Fruit fly (Drosophila melanogaster) whole organism, pupa: ENCODE results near the gene TyrRS.

Experiments
- CG10348 ChIP-seq: fragments of 200-800 bp; sonication (Bioruptor generic); IDR thresholded peaks from 2 replicates; pipeline ENCODE4 v1.3.6; 2022; ENCODE audit warnings: missing biosample characterization, missing genetic modification characterization
- CG12605 ChIP-seq: fragments of 200-800 bp; sonication (Bioruptor generic); IDR thresholded peaks from 2 replicates; pipeline ENCODE4 v1.3.6; 2022; ENCODE audit warnings: missing biosample characterization, missing genetic modification characterization
- CG13204 ChIP-seq: fragments of 200-800 bp; sonication (Bioruptor generic); optimal IDR thresholded peaks from 2 replicates; lab custom pipeline; 2018; ENCODE audit warnings: missing biosample characterization, mild to moderate bottlenecking, missing genetic modification characterization, moderate library complexity
- CG14655 ChIP-seq: fragments of 200-800 bp; sonication (Bioruptor generic); optimal IDR thresholded peaks from 3 replicates; lab custom pipeline; 2017; ENCODE audit warnings: mild to moderate bottlenecking, missing biosample characterization, missing genetic modification reagents, missing genetic modification characterization
- CG15710 ChIP-seq: fragments of 200-800 bp; sonication (Bioruptor generic); optimal IDR thresholded peaks from 2 replicates; lab custom pipeline; 2018; ENCODE audit warnings: missing biosample characterization, mild to moderate bottlenecking, missing genetic modification characterization, moderate library complexity
- CG17806 ChIP-seq: fragments of 200-800 bp; sonication (Bioruptor generic); optimal IDR thresholded peaks from 2 replicates; lab custom pipeline; 2018; ENCODE audit warnings: missing biosample characterization, mild to moderate bottlenecking, missing genetic modification characterization, moderate library complexity
- CG32121 ChIP-seq: fragments of 200-800 bp; sonication (Bioruptor generic); IDR thresholded peaks from 2 replicates; pipeline ENCODE4 v1.3.6; 2022; ENCODE audit warnings: missing biosample characterization, missing genetic modification characterization
- CG34367 ChIP-seq: fragments of 200-800 bp; sonication (Bioruptor generic); optimal IDR thresholded peaks from 2 replicates; lab custom pipeline; 2018; ENCODE audit warnings: missing biosample characterization, mild to moderate bottlenecking, missing genetic modification characterization
- CG4496 ChIP-seq: fragments of 200-800 bp; sonication (Bioruptor generic); IDR thresholded peaks from 3 replicates; pipeline ENCODE4 v1.3.6; 2022; ENCODE audit warnings: missing biosample characterization, missing genetic modification characterization
- CG8159 ChIP-seq: fragments of 200-800 bp; sonication (Bioruptor generic); optimal IDR thresholded peaks from 3 replicates; lab custom pipeline; 2018; ENCODE audit warnings: missing biosample characterization, mild to moderate bottlenecking, missing genetic modification characterization, moderate library complexity
- CG8301 ChIP-seq: fragments of 200-800 bp; sonication (Bioruptor generic); optimal IDR thresholded peaks from 2 replicates; lab custom pipeline; 2018; ENCODE audit warnings: missing biosample characterization, mild to moderate bottlenecking, missing genetic modification characterization
- CG9948 ChIP-seq: fragments of 200-800 bp; sonication (Bioruptor generic); optimal IDR thresholded peaks from 2 replicates; lab custom pipeline; 2018; ENCODE audit warnings: missing biosample characterization, mild to moderate bottlenecking, missing genetic modification characterization, moderate library complexity
- D1 ChIP-seq: fragments of 200-800 bp; sonication (Bioruptor generic); optimal IDR thresholded peaks from 2 replicates; lab custom pipeline; 2018; ENCODE audit warnings: missing biosample characterization, mild to moderate bottlenecking, missing genetic modification characterization, moderate library complexity
- EcR ChIP-seq: fragments of 200-800 bp; sonication (Bioruptor generic); optimal IDR thresholded peaks from 3 replicates; lab custom pipeline; 2019; ENCODE audit warnings: missing biosample characterization, missing genetic modification characterization, mild to moderate bottlenecking, moderate library complexity, missing genetic modification reagents
- Ets98B ChIP-seq: fragments of 200-800 bp; sonication (Bioruptor generic); IDR thresholded peaks from 2 replicates; pipeline ENCODE4 v1.3.6; 2022; ENCODE audit warnings: missing biosample characterization, missing genetic modification characterization
- Pif1A ChIP-seq: fragments of 200-800 bp; sonication (Bioruptor generic); optimal IDR thresholded peaks from 3 replicates; lab custom pipeline; 2016; ENCODE audit warnings: missing biosample characterization, missing genetic modification characterization
- Pif1B ChIP-seq: fragments of 200-800 bp; sonication (Bioruptor generic); optimal IDR thresholded peaks from 3 replicates; lab custom pipeline; 2016; ENCODE audit warnings: missing biosample characterization, missing genetic modification characterization
- Snoo ChIP-seq: fragments of 200-800 bp; sonication (Bioruptor generic); optimal IDR thresholded peaks from 3 replicates; lab custom pipeline; 2017; ENCODE audit warnings: missing biosample characterization, mild to moderate bottlenecking, missing genetic modification characterization, inconsistent platforms
- fd96Ca ChIP-seq: fragments of 200-800 bp; sonication (Bioruptor generic); IDR thresholded peaks from 3 replicates; pipeline ENCODE4 v1.3.6; 2022; ENCODE audit warnings: missing biosample characterization, missing genetic modification characterization
- gl ChIP-seq: fragments of 200-800 bp; sonication (Bioruptor generic); optimal IDR thresholded peaks from 2 replicates; lab custom pipeline; 2018; ENCODE audit warnings: missing biosample characterization, mild to moderate bottlenecking, missing genetic modification characterization
- rn ChIP-seq: fragments of 200-800 bp; sonication (Bioruptor generic); IDR thresholded peaks from 2 replicates; pipeline ENCODE4 v1.3.6; 2022; ENCODE audit warnings: missing biosample characterization, missing genetic modification characterization

TyrRS gene

DNA sequence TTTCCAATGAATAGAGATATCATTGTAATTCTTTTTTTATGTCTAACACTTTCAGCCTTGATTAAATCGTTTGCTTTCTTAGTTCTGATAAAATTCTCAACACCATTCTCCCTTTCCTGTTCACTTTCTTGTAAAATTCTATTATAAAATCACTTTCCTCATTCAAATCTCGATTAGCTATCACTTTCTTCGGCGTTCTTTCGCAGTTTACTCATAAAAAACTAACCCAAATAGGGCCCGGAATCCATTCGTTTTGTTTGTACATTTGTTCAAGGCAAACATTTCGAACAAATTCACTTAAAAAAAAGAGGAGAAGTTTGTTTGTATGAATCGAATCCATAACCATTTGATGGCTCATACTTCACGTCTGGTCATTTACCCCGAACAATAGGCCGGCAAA, 14.5 kb upstream of the TyrRS start:
- TF ChIP-seq CG9948 (tag; lab: Kevin White, UChicago) = no peak
- TF ChIP-seq EcR (GFP tag; lab: Kevin White, UChicago) = no peak
- no peak for TF ChIP-seq CG14655 (GFP tag; lab: Kevin White, UChicago)
- TF ChIP-seq D1 (tag; lab: Kevin White, UChicago) = no peak
- no peak for TF ChIP-seq CG32121
- TF ChIP-seq Pif1A (GFP tag; lab: Kevin White, UChicago) = no peak
- TF ChIP-seq CG12605 (GFP tag; lab: Robert Waterston, UW) = no peak
- no peak for TF ChIP-seq CG34367 (tag; lab: Kevin White, UChicago)
- TF ChIP-seq gl (tag; lab: Kevin White, UChicago) = no peak
- no peak for TF ChIP-seq CG13204
- TF ChIP-seq CG8159 (tag; lab: Kevin White, UChicago) = no peak
- no peak for TF ChIP-seq Ets98B (GFP tag; lab: Robert Waterston, UW)
- TF ChIP-seq Snoo (tag; lab: Kevin White, UChicago) = no peak
- TF ChIP-seq, all 21 proteins: peak for 0

DNA sequence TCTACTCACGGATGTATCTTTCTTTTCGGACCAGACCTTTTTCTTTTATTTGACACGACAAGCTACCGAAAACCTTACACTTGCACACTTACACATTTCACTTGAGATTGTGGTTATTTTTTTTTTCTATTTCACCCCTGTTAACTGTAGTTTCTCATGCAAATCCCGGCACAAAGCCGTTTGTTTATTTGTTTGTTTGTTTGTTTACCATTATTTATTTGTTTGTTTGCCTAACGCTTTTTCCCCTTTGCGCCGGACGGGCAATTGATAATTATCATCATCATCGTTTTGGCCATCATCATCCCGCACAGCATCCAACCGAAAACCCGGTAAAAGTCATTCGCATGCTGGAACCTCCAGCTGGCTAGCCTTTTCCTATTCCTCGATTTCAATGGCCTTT, 12.0 kb upstream of the TyrRS start:
- TF ChIP-seq EcR (GFP tag; lab: Kevin White, UChicago) (no peak), CG15710 (tag; lab: Kevin White, UChicago) (no peak), rn (no peak), CG32121 (no peak), Ets98B (GFP tag; lab: Robert Waterston, UW) (no peak), fd96Ca (GFP tag; lab: Robert Waterston, UW) (no peak), Pif1B (GFP tag; lab: Kevin White, UChicago) (no peak), CG9948 (tag; lab: Kevin White, UChicago) (no peak), CG4496 (GFP tag; lab: Robert Waterston, UW) (no peak), CG17806 (tag; lab: Kevin White, UChicago) (no peak), CG34367 (tag; lab: Kevin White, UChicago) (no peak)

- TF ChIP-seq gl (tag; lab: Kevin White, UChicago) (no peak), CG17806 (tag; lab: Kevin White, UChicago) (no peak)
Observed at dm6 chr3L:16429451-16429850, 10.3 kb upstream of the TyrRS start.

DNA sequence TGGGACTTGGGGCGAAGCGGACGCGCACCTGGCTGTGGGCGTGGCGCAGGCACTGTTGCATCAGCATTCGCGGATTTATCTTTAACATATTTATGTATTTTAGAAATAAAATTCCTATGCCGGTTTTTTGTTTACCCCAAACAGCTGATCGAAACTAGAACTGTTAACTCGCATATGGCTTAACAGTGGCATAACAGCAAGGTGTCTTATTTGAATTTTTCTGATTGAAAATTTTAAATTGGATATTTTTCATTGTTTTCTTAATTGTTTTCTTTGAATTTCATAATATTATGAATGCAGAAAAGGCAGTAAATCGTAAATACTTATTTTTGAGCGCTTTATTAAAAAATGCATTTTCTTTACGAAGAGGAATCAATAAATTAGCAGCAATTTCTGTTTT, 2.1 kb downstream of the TyrRS start, which contains the start of gene GluRS-m:
GluRS-m (minus strand) TSS at position 154 of the 400 bp plus-strand sequence.
- TF ChIP-seq D1 (tag; lab: Kevin White, UChicago) (no peak), Pif1B (GFP tag; lab: Kevin White, UChicago) (no peak), CG10348 (GFP tag; lab: Robert Waterston, UW) (no peak), gl (tag; lab: Kevin White, UChicago) (no peak), fd96Ca (GFP tag; lab: Robert Waterston, UW) (no peak)

DNA sequence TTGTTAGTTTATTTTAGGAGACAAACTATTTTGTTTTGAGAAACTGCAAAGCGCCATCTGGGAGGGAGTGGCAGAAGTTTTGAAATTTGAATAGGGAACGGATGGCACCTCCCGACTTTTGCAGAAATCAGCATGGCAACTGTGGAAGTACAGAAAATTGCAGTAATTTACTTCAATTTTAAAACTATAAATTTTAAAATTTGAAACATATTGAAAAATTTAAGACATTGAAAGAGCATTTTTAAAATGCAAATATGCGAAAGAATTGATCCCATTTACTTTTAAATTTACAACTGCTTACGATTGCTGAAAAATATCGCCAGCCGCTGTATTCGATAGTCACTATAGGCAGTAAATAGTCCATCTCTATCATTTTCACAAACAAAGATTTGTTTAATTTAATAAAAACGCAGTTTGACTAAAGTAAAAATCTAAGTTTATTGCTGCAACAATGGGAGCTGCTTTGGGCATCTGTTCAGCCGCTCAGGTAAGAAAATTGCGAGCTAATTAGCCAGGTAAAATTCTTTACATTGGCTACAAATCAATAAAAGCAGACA, 6.6 kb downstream of the TyrRS start, which contains the start of gene Serinc:
Serinc (plus strand) TSS at position 329 of the 557 bp plus-strand sequence.
- no peak for TF ChIP-seq D1 (tag; lab: Kevin White, UChicago)
- no peak for TF ChIP-seq Pif1B (GFP tag; lab: Kevin White, UChicago)
- no peak for TF ChIP-seq CG17806 (tag; lab: Kevin White, UChicago)

- TF ChIP-seq CG13204 (no peak), CG34367 (tag; lab: Kevin White, UChicago) (peak; percentile 54), fd96Ca (GFP tag; lab: Robert Waterston, UW) (0 out of 3 replicates have a peak, but pooled peaks have one; percentile 9), Pif1B (GFP tag; lab: Kevin White, UChicago) (peak; percentile 59), EcR (GFP tag; lab: Kevin White, UChicago) (peak; percentile 75), Snoo (tag; lab: Kevin White, UChicago) (peak; percentile 50), CG8301 (no peak), CG10348 (GFP tag; lab: Robert Waterston, UW) (no peak), CG14655 (GFP tag; lab: Kevin White, UChicago) (no peak), Ets98B (GFP tag; lab: Robert Waterston, UW) (peak; percentile 62; the same call in 1 of the 2 replicates), gl (tag; lab: Kevin White, UChicago) (peak; percentile 22), rn (no peak), CG17806 (tag; lab: Kevin White, UChicago) (no peak), CG4496 (GFP tag; lab: Robert Waterston, UW) (peak; percentile 56), CG12605 (GFP tag; lab: Robert Waterston, UW) (0 out of 2 replicates have a peak, but pooled peaks have one; percentile 52), CG32121 (peak; percentile 49; the same call in 1 of the 2 replicates), CG9948 (tag; lab: Kevin White, UChicago) (no peak), CG8159 (tag; lab: Kevin White, UChicago) (peak; percentile 38), Pif1A (GFP tag; lab: Kevin White, UChicago) (no peak)
Observed at dm6 chr3L:16411566-16411965, 7.5 kb downstream of the TyrRS start, which contains the start of gene fax. Gene fax, minus strand, starts transcription at chr3L:16411828.
